Worm (Caenorhabditis elegans): ENCODE results near the gene vps-54.

vps-54 gene

DNA sequence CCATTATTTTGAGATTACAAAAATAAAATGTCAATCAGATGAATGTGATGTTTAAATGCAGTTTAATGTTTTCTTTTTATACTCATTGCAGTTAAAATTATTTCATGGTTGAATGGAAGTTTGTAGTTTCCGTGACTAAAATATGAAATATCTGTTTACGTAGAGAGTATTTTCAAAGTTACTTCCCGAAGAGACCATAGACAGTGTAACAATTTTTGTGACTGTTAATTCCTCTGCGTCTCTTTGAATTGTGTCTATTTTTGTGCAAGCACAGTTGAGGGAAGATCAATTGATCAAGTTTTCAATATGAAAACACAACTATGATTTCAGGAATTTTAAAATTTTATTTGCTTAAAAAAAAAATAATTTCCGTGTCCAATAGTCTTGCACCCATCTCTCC is 29.5 kb downstream of the vps-54 start, which contains the start of gene F25D1.5:
Gene F25D1.5 (minus strand): TSS at position 35 of the 400 bp plus-strand sequence.
- no peak for TF ChIP-seq tab-1 (GFP tag; IDR thresholded peaks at IDR 0.05)
- no peak for TF ChIP-seq cog-1 (tag; optimal IDR thresholded peaks at IDR 0.05)
- TF ChIP-seq med-1 (GFP tag; optimal IDR thresholded peaks at IDR 0.05; ENCODE audit: insufficient read depth): no peak
- no peak for TF ChIP-seq ref-1 (GFP tag; conservative IDR thresholded peaks at IDR 0.05)
- TF ChIP-seq T22C8.4 (GFP tag; IDR thresholded peaks at IDR 0.05): no peak
- no peak for TF ChIP-seq flt-1 (GFP tag; IDR thresholded peaks at IDR 0.05)
- TF ChIP-seq ztf-23 (GFP tag; IDR thresholded peaks at IDR 0.05): no peak
- TF ChIP-seq ztf-29 (GFP tag; IDR thresholded peaks at IDR 0.05): no peak
- no peak for TF ChIP-seq klf-2 (GFP tag; conservative IDR thresholded peaks at IDR 0.05)

DNA sequence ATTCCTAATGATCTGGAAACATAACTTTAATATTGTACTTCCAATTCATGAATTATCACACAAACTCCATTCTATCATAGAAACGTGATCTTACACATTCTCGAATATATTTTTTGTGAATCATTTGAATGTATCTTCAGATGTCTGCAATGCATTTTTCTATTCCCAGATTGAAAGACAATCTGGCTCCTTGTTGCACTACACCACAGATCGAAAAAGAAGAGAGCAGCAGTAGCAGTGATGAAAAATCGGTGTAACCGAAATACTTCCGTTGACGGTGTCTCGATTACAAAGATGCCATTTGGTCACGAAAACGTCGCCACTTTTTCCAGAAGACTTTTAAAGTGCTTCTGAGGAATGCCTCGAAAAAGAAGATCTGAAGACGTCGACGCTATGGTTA is 36.2 kb downstream of the vps-54 start, which contains the start of gene degt-1:
Gene degt-1 (plus strand): TSS at position 301 of the 400 bp plus-strand sequence.
- TF ChIP-seq ztf-23 (GFP tag; IDR thresholded peaks at IDR 0.05) (no peak), tab-1 (GFP tag; IDR thresholded peaks at IDR 0.05) (no peak), ztf-29 (GFP tag; IDR thresholded peaks at IDR 0.05) (no peak), med-1 (GFP tag; optimal IDR thresholded peaks at IDR 0.05; ENCODE audit: insufficient read depth) (no peak), flt-1 (GFP tag; IDR thresholded peaks at IDR 0.05) (no peak), ref-1 (GFP tag; conservative IDR thresholded peaks at IDR 0.05) (no peak), klf-2 (GFP tag; conservative IDR thresholded peaks at IDR 0.05) (no peak), cog-1 (tag; optimal IDR thresholded peaks at IDR 0.05) (no peak)

DNA sequence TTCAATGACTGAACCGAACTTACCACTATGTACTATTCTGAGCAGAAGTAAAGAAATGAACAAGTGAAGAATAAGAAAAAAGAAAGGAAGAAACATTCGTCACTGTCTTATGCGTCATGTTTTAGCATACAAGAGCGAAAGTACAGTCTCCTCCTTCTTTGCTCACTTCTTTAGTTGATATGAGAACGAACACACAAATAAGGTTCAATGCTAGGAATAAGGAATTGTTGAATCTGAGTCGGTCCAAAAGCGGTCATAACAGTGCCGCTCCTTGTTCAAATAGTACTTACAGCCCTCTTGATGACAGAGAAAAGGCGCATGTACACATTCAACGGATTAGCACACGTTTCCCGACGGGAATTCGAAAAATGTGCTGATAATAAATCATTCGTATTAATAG is 37.1 kb downstream of the vps-54 start, which contains the start of gene F25D1.8:
Gene F25D1.8 (plus strand): TSS at position 301 of the 400 bp plus-strand sequence.
- TF ChIP-seq tab-1 (GFP tag; IDR thresholded peaks at IDR 0.05) (no peak), ref-1 (GFP tag; conservative IDR thresholded peaks at IDR 0.05) (no peak), ztf-23 (GFP tag; IDR thresholded peaks at IDR 0.05) (no peak), med-1 (GFP tag; optimal IDR thresholded peaks at IDR 0.05; ENCODE audit: insufficient read depth) (no peak), cog-1 (tag; optimal IDR thresholded peaks at IDR 0.05) (no peak), klf-2 (GFP tag; conservative IDR thresholded peaks at IDR 0.05) (no peak), T22C8.4 (GFP tag; IDR thresholded peaks at IDR 0.05) (no peak), ztf-29 (GFP tag; IDR thresholded peaks at IDR 0.05) (no peak), flt-1 (GFP tag; IDR thresholded peaks at IDR 0.05) (no peak)

DNA sequence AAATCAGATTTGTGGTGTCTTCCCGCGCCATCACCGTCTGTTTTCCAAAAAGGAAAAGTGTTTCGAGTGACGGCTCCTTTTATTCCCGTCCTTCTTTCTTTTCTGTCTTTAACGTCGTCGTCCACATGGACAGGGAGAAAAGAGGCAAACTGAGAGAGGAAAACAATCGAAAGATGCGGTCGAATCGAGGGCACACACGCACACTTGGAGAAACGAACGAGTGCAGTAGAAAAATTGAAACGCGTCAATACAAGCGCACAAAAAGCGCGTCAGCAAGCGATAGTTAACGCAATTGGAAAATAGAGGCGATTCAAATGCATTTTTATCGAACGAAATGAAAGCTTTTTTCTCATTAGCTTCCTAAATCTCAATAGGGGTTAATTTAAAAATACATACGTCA is 39.4 kb downstream of the vps-54 start:
- TF ChIP-seq tab-1 (GFP tag; IDR thresholded peaks at IDR 0.05) (no peak), med-1 (GFP tag; optimal IDR thresholded peaks at IDR 0.05; ENCODE audit: insufficient read depth) (peak; percentile 1), ztf-23 (GFP tag; IDR thresholded peaks at IDR 0.05) (peak; percentile 94), cog-1 (tag; optimal IDR thresholded peaks at IDR 0.05) (peak; percentile 58)

DNA sequence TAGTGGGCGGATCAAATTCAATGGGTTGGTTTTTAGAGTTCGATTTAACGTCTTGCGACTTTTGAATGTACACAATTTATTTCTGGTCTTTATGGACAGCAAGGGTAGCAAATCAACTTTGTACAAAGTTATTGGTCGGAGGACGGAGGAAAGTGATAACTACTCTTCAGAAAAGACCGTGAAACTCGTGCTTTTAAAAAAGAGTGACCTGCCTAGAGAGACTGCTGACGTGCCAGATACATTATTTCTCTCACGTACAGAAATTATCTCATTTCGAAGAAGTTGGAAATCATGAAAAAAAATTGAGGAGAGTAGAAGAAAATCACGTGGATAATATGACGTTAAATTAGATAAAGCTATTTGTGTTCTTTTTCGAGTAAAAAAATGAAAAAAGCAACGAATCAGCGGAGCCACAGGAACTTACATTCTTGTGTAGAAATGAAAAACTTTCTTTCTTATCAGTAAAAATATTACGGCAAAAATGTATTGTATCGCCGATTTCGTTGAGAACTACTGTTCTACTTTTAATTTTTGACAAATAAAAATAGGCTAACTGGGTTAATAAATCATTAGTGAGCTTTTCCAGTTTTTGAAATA is 40.0 kb downstream of the vps-54 start, which contains the start of gene ppm-1.A:
Gene ppm-1.A (minus strand): TSS at position 294 of the 597 bp plus-strand sequence.
- TF ChIP-seq T22C8.4 (GFP tag; IDR thresholded peaks at IDR 0.05) (no peak), med-1 (GFP tag; optimal IDR thresholded peaks at IDR 0.05; ENCODE audit: insufficient read depth) (no peak), flt-1 (GFP tag; IDR thresholded peaks at IDR 0.05) (no peak), klf-2 (GFP tag; conservative IDR thresholded peaks at IDR 0.05) (no peak), ref-1 (GFP tag; conservative IDR thresholded peaks at IDR 0.05) (no peak), ztf-23 (GFP tag; IDR thresholded peaks at IDR 0.05) (no peak), ztf-29 (GFP tag; IDR thresholded peaks at IDR 0.05) (no peak), cog-1 (tag; optimal IDR thresholded peaks at IDR 0.05) (no peak), tab-1 (GFP tag; IDR thresholded peaks at IDR 0.05) (no peak)

DNA sequence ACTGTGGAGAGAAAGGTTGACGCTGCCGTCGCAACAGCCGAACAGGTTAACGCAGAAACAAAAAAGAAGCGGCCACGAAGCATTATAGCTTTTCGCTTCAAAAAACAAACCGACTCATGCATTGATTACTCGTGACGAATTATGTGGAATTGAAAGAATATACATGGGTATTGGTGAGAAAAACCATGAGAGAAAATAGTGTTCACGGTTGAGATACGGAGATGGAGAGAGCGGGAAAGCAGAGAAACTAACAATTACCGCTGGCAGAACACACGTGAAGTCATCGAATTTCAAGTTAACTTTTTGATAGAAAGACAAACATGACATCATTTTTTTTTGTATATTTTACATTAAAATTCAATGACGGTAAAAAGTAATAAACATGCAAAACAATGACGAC is 40.9 kb downstream of the vps-54 start:
- TF ChIP-seq ztf-29 (GFP tag; IDR thresholded peaks at IDR 0.05) (no peak), med-1 (GFP tag; optimal IDR thresholded peaks at IDR 0.05; ENCODE audit: insufficient read depth) (no peak), tab-1 (GFP tag; IDR thresholded peaks at IDR 0.05) (no peak), ref-1 (GFP tag; conservative IDR thresholded peaks at IDR 0.05) (no peak), ztf-23 (GFP tag; IDR thresholded peaks at IDR 0.05) (no peak), flt-1 (GFP tag; IDR thresholded peaks at IDR 0.05) (no peak)

DNA sequence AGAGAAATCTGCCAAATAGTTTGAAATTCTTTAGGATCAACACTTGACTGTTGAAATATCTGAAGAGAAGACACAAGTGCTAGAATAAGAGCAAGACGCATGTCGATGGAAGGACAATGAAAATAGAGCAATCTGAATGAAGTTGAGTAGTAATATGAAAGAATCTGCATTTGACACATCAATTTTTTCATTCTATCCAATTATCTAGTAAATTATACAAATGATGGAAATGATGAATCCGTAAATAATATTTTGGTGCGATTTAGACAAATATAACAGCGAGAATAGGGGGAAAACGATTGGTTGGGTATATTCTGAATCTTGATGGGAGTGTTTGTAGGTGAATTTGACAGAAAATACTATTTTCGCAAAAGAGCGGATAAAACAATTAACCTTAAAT is 43.5 kb downstream of the vps-54 start, which contains the start of gene txt-10:
Gene txt-10 (minus strand): TSS at position 101 of the 400 bp plus-strand sequence.
- TF ChIP-seq ztf-23 (GFP tag; IDR thresholded peaks at IDR 0.05): no peak
- TF ChIP-seq klf-2 (GFP tag; conservative IDR thresholded peaks at IDR 0.05): no peak
- TF ChIP-seq ztf-29 (GFP tag; IDR thresholded peaks at IDR 0.05): no peak
- no peak for TF ChIP-seq ref-1 (GFP tag; conservative IDR thresholded peaks at IDR 0.05)
- TF ChIP-seq med-1 (GFP tag; optimal IDR thresholded peaks at IDR 0.05; ENCODE audit: insufficient read depth): no peak
- no peak for TF ChIP-seq tab-1 (GFP tag; IDR thresholded peaks at IDR 0.05)
- no peak for TF ChIP-seq flt-1 (GFP tag; IDR thresholded peaks at IDR 0.05)
- TF ChIP-seq T22C8.4 (GFP tag; IDR thresholded peaks at IDR 0.05): no peak
- TF ChIP-seq cog-1 (tag; optimal IDR thresholded peaks at IDR 0.05): no peak

DNA sequence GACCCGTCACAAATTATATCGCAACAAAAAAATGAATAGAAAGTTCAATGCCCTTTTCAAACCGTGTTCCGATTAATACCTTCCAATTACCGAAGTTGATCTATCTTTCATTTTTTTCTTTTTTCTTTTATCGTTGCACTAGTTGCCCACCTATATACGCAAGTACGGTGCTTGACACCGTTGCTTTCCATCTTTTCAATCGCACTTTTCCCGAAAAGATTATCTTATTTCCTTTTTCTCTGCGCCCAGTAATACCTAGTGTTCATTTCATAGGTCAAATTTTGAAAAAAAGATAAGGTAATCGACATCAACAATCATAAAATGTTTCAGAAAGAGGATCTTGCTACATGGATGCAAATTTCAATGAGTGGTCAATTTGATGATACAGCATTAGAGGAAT is 46.6 kb downstream of the vps-54 start:
- TF ChIP-seq med-1 (GFP tag; optimal IDR thresholded peaks at IDR 0.05; ENCODE audit: insufficient read depth) (no peak), T22C8.4 (GFP tag; IDR thresholded peaks at IDR 0.05) (no peak), ztf-23 (GFP tag; IDR thresholded peaks at IDR 0.05) (no peak), tab-1 (GFP tag; IDR thresholded peaks at IDR 0.05) (no peak), ref-1 (GFP tag; conservative IDR thresholded peaks at IDR 0.05) (no peak), flt-1 (GFP tag; IDR thresholded peaks at IDR 0.05) (no peak), ztf-29 (GFP tag; IDR thresholded peaks at IDR 0.05) (no peak), klf-2 (GFP tag; conservative IDR thresholded peaks at IDR 0.05) (no peak), cog-1 (tag; optimal IDR thresholded peaks at IDR 0.05) (no peak)

DNA sequence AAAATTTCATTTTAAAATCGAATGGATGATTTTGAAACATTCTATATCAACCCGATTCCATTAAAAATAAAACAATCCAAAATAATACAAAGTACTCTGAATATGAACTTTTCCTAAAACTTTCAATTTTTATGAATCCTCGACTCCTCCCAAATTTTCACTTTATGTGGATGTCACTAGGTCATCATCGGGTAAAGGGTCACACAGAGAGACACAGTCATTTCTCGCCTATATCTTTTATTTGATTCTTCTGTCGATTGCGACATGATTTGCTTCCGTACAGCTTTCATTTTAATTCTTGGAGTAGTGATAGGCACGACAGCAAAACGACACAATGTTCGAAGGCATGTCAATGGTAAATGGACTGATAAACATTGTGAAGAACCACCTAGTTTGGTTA is 47.7 kb downstream of the vps-54 start, which contains the start of gene F25D1.3:
Gene F25D1.3 (plus strand): TSS at position 225 of the 400 bp plus-strand sequence.
- TF ChIP-seq ztf-23 (GFP tag; IDR thresholded peaks at IDR 0.05) (no peak), ztf-29 (GFP tag; IDR thresholded peaks at IDR 0.05) (no peak), T22C8.4 (GFP tag; IDR thresholded peaks at IDR 0.05) (no peak), flt-1 (GFP tag; IDR thresholded peaks at IDR 0.05) (no peak), tab-1 (GFP tag; IDR thresholded peaks at IDR 0.05) (no peak), ref-1 (GFP tag; conservative IDR thresholded peaks at IDR 0.05) (no peak), klf-2 (GFP tag; conservative IDR thresholded peaks at IDR 0.05) (no peak), cog-1 (tag; optimal IDR thresholded peaks at IDR 0.05) (no peak), med-1 (GFP tag; optimal IDR thresholded peaks at IDR 0.05; ENCODE audit: insufficient read depth) (no peak)

All from whole organism, midembryonic.